Fruit fly (Drosophila melanogaster) whole organism, wandering third instar larva: ENCODE measurements around the gene tex.

Experiments used
- Abd-B ChIP-seq: fragments of >200 bp; optimal IDR thresholded peaks from 2 replicates; lab custom pipeline; 2017; ENCODE audit warnings: missing biosample characterization, missing genetic modification characterization
- CG32264 ChIP-seq: fragments of 200-800 bp; sonication (Bioruptor generic); optimal IDR thresholded peaks from 2 replicates; lab custom pipeline; 2016; ENCODE audit warnings: missing biosample characterization, missing genetic modification characterization
- CG9705 ChIP-seq: fragments of 200-800 bp; sonication (Bioruptor generic); optimal IDR thresholded peaks from 2 replicates; lab custom pipeline; 2018; ENCODE audit warnings: missing biosample characterization, mild to moderate bottlenecking, missing genetic modification characterization
- CrebA ChIP-seq: fragments of 200-800 bp; sonication (Bioruptor generic); optimal IDR thresholded peaks from 2 replicates; lab custom pipeline; 2016; ENCODE audit warnings: missing biosample characterization, mild to moderate bottlenecking, missing genetic modification characterization, borderline replicate concordance
- Dfd ChIP-seq: fragments of >200 bp; optimal IDR thresholded peaks from 2 replicates; lab custom pipeline; 2017; ENCODE audit warnings: missing biosample characterization, missing genetic modification characterization
- Dif ChIP-seq: fragments of 200-275, 200-300 bp; sonication (Bioruptor generic); optimal IDR thresholded peaks from 2 replicates; lab custom pipeline; 2018; ENCODE audit warnings: missing biosample characterization, missing genetic modification characterization; ENCODE audit not compliant: partially characterized antibody
- GATAd ChIP-seq: sonication (Bioruptor generic); optimal IDR thresholded peaks from 2 replicates; lab custom pipeline; 2016; ENCODE audit warnings: missing biosample characterization, missing genetic modification characterization
- Hnf4 ChIP-seq: fragments of 200-800 bp; sonication (Bioruptor generic); optimal IDR thresholded peaks from 2 replicates; lab custom pipeline; 2016; ENCODE audit warnings: missing biosample characterization, mild to moderate bottlenecking, missing genetic modification characterization
- Hr78 ChIP-seq: fragments of >200 bp; optimal IDR thresholded peaks from 2 replicates; lab custom pipeline; 2017; ENCODE audit warnings: missing biosample characterization, missing genetic modification characterization
- Jra ChIP-seq: sonication (Bioruptor generic); optimal IDR thresholded peaks from 2 replicates; lab custom pipeline; 2016; ENCODE audit warnings: missing biosample characterization, missing genetic modification characterization
- Mio ChIP-seq: sonication (Bioruptor generic); optimal IDR thresholded peaks from 2 replicates; lab custom pipeline; 2016; ENCODE audit warnings: missing biosample characterization, missing genetic modification characterization
- Myc ChIP-seq: fragments of >200 bp; optimal IDR thresholded peaks from 2 replicates; lab custom pipeline; 2017
- N ChIP-seq: fragments of >200 bp; optimal IDR thresholded peaks from 2 replicates; lab custom pipeline; 2018; ENCODE audit warnings: missing biosample characterization, missing external identifiers, missing genetic modification characterization
- Rel ChIP-seq, 2 experiments: fragments of 200-800 bp; sonication (Bioruptor generic) in 1 of 2; optimal IDR thresholded peaks; 2 replicates in 1 of 2; 3 replicates in 1 of 2; lab custom pipeline; 2016 to 2019; ENCODE audit warnings: mild to moderate bottlenecking in 2 of 2, missing biosample characterization in 2 of 2, missing genetic modification characterization in 2 of 2, moderate library complexity in 1 of 2
- Sp1 ChIP-seq: fragments of 200-800 bp; sonication (Bioruptor generic); optimal IDR thresholded peaks from 3 replicates; lab custom pipeline; 2019; ENCODE audit warnings: missing biosample characterization, mild to moderate bottlenecking, missing genetic modification characterization, moderate library complexity
- Vsx2 ChIP-seq: fragments of 200-300, 225-300 bp; sonication (Bioruptor generic); optimal IDR thresholded peaks from 2 replicates; lab custom pipeline; 2018; ENCODE audit warnings: missing biosample characterization, missing genetic modification characterization; ENCODE audit not compliant: partially characterized antibody
- br ChIP-seq: fragments of 200-800 bp; sonication (Bioruptor generic); optimal IDR thresholded peaks from 2 replicates; lab custom pipeline; 2016; ENCODE audit warnings: missing biosample characterization, missing genetic modification characterization
- brk ChIP-seq: fragments of 200-800 bp; sonication (Bioruptor generic); optimal IDR thresholded peaks from 2 replicates; lab custom pipeline; 2016; ENCODE audit warnings: missing biosample characterization, mild to moderate bottlenecking, missing genetic modification characterization
- dl ChIP-seq, 2 experiments: fragments of 175-275, 200-275 bp in 1 of 2; fragments of 200-275 bp in 1 of 2; sonication (Bioruptor generic); optimal IDR thresholded peaks; lab custom pipeline; 2018; ENCODE audit warnings: mild to moderate bottlenecking in 2 of 2, missing biosample characterization in 2 of 2, missing genetic modification characterization in 2 of 2, moderate library complexity in 2 of 2; ENCODE audit not compliant: partially characterized antibody in 2 of 2, insufficient read depth in 1 of 2
- ey ChIP-seq: fragments of 200-800 bp; sonication (Bioruptor generic); optimal IDR thresholded peaks from 2 replicates; lab custom pipeline; 2016; ENCODE audit warnings: missing biosample characterization, missing genetic modification characterization
- foxo ChIP-seq, 2 experiments: fragments of 200-800 bp; sonication (Bioruptor generic); optimal IDR thresholded peaks; 2 replicates in 1 of 2; 3 replicates in 1 of 2; lab custom pipeline; 2016 to 2017; ENCODE audit warnings: missing biosample characterization in 2 of 2, missing genetic modification characterization in 2 of 2
- fru ChIP-seq: fragments of 200-800 bp; sonication (Bioruptor generic); optimal IDR thresholded peaks from 3 replicates; lab custom pipeline; 2016; ENCODE audit warnings: missing biosample characterization, mild to moderate bottlenecking, missing genetic modification characterization
- h ChIP-seq: fragments of 200-800 bp; sonication (Bioruptor generic); optimal IDR thresholded peaks from 3 replicates; lab custom pipeline; 2016; ENCODE audit warnings: missing biosample characterization, mild to moderate bottlenecking, missing genetic modification characterization
- jim ChIP-seq: fragments of 175-275, 200-325 bp; sonication (Bioruptor generic); optimal IDR thresholded peaks from 2 replicates; lab custom pipeline; 2016; ENCODE audit warnings: missing biosample characterization, mild to moderate bottlenecking, missing genetic modification characterization
- lola ChIP-seq: fragments of >200 bp; optimal IDR thresholded peaks from 2 replicates; lab custom pipeline; 2017; ENCODE audit warnings: missing biosample characterization, missing genetic modification characterization
- pan ChIP-seq: fragments of >200 bp; optimal IDR thresholded peaks from 2 replicates; lab custom pipeline; 2017
- psq ChIP-seq: fragments of 200-800 bp; sonication (Bioruptor generic); optimal IDR thresholded peaks from 3 replicates; lab custom pipeline; 2017; ENCODE audit warnings: missing biosample characterization, mild to moderate bottlenecking, missing genetic modification characterization, moderate library complexity
- rgr ChIP-seq: fragments of 200-800 bp; sonication (Bioruptor generic); optimal IDR thresholded peaks from 3 replicates; lab custom pipeline; 2016; ENCODE audit warnings: missing biosample characterization, mild to moderate bottlenecking, missing genetic modification characterization
- sage ChIP-seq: fragments of 200-800 bp; sonication (Bioruptor generic); optimal IDR thresholded peaks from 2 replicates; lab custom pipeline; 2016; ENCODE audit warnings: missing biosample characterization, mild to moderate bottlenecking, missing genetic modification characterization
- sv ChIP-seq: fragments of 200-800 bp; sonication (Bioruptor generic); optimal IDR thresholded peaks from 3 replicates; lab custom pipeline; 2016; ENCODE audit warnings: missing biosample characterization, missing genetic modification characterization
- tai ChIP-seq: sonication (Bioruptor generic); optimal IDR thresholded peaks from 2 replicates; lab custom pipeline; 2016; ENCODE audit warnings: missing biosample characterization, missing genetic modification characterization
- usp ChIP-seq: fragments of >200 bp; optimal IDR thresholded peaks from 2 replicates; lab custom pipeline; 2017; ENCODE audit warnings: missing biosample characterization, missing genetic modification characterization
- woc ChIP-seq: sonication (Bioruptor generic); optimal IDR thresholded peaks from 2 replicates; lab custom pipeline; 2016; ENCODE audit warnings: missing biosample characterization, mild to moderate bottlenecking, missing genetic modification characterization

Gene tex

DNA sequence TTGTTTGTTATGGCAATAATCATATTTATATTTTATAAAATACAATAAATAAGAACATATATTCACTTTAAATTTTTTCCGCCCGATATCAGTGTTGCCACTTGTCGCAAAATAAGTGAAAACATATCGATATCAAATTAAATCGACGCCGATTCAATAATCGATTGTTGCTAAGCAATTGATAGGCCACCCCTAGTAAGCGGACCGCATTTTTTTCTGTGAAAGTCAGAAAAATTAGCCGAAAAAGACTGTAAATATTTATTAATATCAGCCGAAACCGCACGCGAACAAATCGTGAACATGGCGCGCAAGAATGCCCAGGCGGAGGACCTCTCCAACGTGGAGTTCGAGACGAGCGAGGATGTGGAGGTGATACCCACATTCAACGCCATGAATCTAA lies 4.6 kb upstream of the tex start, which contains the start of gene CG7483:
TSS of gene CG7483 (plus strand) at position 171 of the 400 bp plus-strand sequence.
- no peak for TF ChIP-seq pan

DNA sequence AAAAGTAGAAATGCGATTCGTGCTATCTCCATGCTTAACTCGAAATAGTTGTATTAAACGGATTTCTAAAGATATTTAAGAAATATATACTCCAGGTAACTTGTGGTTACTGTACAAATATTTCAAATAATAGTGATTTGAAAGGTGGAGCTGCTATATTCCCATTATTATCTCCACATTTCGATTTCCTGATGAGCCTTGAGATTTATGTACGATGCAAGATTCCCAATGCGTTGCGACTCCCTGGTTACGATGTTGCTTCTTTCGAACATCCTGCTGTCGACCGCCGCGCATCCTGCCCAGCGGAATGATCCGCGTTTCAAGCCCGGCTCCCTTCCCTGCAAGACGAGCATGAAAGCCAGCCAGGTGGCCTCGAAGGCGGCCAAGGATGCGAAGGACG lies 3.6 kb upstream of the tex start, which contains the start of the genes CG11694 and CG11698:
TSS of gene CG11694 (minus strand) at position 101 of the 400 bp plus-strand sequence.
TSS of gene CG11698 (plus strand) at position 152 of the 400 bp plus-strand sequence.
- TF ChIP-seq dl (GFP tag; optimal IDR thresholded peaks at IDR 0.05; lab: Kevin White, UChicago; ENCODE audit: insufficient read depth in 1 of 2, partially characterized antibody in 2 of 2) (no peak), usp (no peak), sage (GFP tag; lab: Kevin White, UChicago) (no peak), ey (no peak), lola (no peak), Dif (GFP tag; lab: Kevin White, UChicago) (no peak), GATAd (GFP tag; lab: Kevin White, UChicago) (no peak), Myc (no peak), Hnf4 (GFP tag; lab: Kevin White, UChicago) (no peak), psq (GFP tag; lab: Kevin White, UChicago) (no peak), sv (GFP tag; lab: Kevin White, UChicago) (no peak), CrebA (GFP tag; lab: Kevin White, UChicago) (no peak)

DNA sequence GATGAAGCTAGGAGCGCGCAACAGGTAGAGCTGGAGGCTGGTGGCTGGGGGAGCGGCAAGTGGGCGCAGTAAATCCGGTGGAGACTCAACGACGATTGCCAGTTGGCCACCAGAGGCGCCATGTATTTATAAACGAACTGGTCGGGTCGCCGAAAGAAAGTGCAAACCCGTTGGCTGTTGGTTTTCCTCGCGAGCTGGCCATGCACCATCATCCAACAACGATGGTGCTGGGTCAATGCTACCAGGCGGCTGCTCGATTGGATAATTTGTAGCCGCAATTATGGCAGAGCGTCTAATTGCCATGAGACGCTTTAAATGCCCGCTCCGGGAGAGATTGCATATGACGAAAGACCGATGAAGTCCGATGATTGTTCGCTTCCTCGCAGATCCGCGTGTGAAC lies 2.2 kb upstream of the tex start, which contains the start of gene CG11693:
TSS of gene CG11693 (minus strand) at position 101 of the 400 bp plus-strand sequence.
- TF ChIP-seq sage (GFP tag; lab: Kevin White, UChicago) = no peak
- no peak for TF ChIP-seq pan
- TF ChIP-seq Dfd (GFP tag; lab: Kevin White, UChicago) = no peak
- TF ChIP-seq usp = no peak
- TF ChIP-seq woc (GFP tag; lab: Kevin White, UChicago) = no peak
- no peak for TF ChIP-seq brk (GFP tag; lab: Kevin White, UChicago)
- no peak for TF ChIP-seq Hr78 (GFP tag; lab: Kevin White, UChicago)
- no peak for TF ChIP-seq Sp1 (GFP tag; lab: Kevin White, UChicago)
- TF ChIP-seq Vsx2 (GFP tag; lab: Kevin White, UChicago) = no peak
- TF ChIP-seq br (GFP tag; lab: Kevin White, UChicago) = no peak
- TF ChIP-seq h (GFP tag; lab: Kevin White, UChicago) = no peak
- no peak for TF ChIP-seq CG32264 (GFP tag; lab: Kevin White, UChicago)
- TF ChIP-seq Jra (GFP tag; lab: Kevin White, UChicago) = no peak
- no peak for TF ChIP-seq Rel (GFP tag; optimal IDR thresholded peaks at IDR 0.05; lab: Kevin White, UChicago)
- TF ChIP-seq Rel (tag; optimal IDR thresholded peaks at IDR 0.05; lab: Kevin White, UChicago) = no peak
- TF ChIP-seq Dif (GFP tag; lab: Kevin White, UChicago) = no peak
- TF ChIP-seq Hnf4 (GFP tag; lab: Kevin White, UChicago) = no peak
- TF ChIP-seq lola = no peak
- no peak for TF ChIP-seq N
- TF ChIP-seq Mio (GFP tag; lab: Kevin White, UChicago) = no peak
- TF ChIP-seq tai = no peak

DNA sequence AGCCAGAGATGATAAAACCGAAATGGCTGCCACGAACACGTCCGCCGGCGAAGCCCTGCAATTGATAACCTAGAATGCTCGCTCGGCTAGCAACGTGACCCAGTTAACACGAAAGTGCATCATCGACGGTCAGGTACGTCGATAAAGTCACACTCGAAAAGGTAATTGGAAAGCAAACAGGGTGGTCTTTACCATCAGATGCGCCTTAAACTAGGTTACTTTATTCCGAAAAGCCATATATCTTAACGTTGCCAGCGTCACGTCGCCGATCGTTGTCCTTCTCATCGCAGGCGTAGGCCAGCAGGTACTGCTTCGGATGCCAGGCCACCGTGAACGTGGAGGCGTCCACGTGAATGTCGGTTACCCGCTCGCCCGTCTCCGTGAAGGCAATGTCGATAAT lies 1.2 kb downstream of the tex start:
- no peak for TF ChIP-seq jim (GFP tag; lab: Kevin White, UChicago)
- no peak for TF ChIP-seq ey
- no peak for TF ChIP-seq CG9705 (GFP tag; lab: Kevin White, UChicago)
- TF ChIP-seq lola = no peak
- TF ChIP-seq dl (GFP tag; optimal IDR thresholded peaks at IDR 0.05; lab: Kevin White, UChicago; ENCODE audit: insufficient read depth in 1 of 2, partially characterized antibody in 2 of 2) = no peak
- TF ChIP-seq sage (GFP tag; lab: Kevin White, UChicago) = no peak
- TF ChIP-seq CG32264 (GFP tag; lab: Kevin White, UChicago) = no peak
- TF ChIP-seq rgr (GFP tag; lab: Kevin White, UChicago) = no peak
- TF ChIP-seq tai = no peak
- no peak for TF ChIP-seq foxo (GFP tag; optimal IDR thresholded peaks at IDR 0.05; lab: Kevin White, UChicago)
- TF ChIP-seq Dfd (GFP tag; lab: Kevin White, UChicago) = no peak
- TF ChIP-seq fru = no peak
- TF ChIP-seq Abd-B (GFP tag; lab: Kevin White, UChicago) = no peak

DNA sequence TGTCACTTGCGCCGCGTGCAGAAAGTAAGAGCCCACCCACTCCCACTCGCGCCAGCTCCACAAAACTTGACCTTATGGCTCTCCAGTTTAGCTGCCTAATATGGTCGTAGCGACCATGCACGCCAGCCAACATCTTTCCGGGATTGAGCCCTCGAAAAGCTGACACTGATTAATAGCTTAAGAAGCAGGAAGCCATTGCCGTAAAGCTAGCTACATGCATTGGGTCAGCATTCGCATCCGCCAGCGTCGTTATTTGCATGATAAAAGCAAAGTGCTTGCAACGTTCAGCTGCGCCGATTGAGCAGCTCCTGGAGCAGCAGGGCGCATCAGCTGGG lies 1.6 kb downstream of the tex start:
- TF ChIP-seq Vsx2 (GFP tag; lab: Kevin White, UChicago) = no peak
- no peak for TF ChIP-seq fru
- no peak for TF ChIP-seq Rel (GFP tag; optimal IDR thresholded peaks at IDR 0.05; lab: Kevin White, UChicago)
- TF ChIP-seq Rel (tag; optimal IDR thresholded peaks at IDR 0.05; lab: Kevin White, UChicago) = no peak
- TF ChIP-seq, all 38 proteins: peak for 0
